Worm (Caenorhabditis elegans) whole organism, L4/young adult: Measurements from ENCODE around the gene B0024.11.

Experiments used
- dao-5 ChIP-seq: sonication (generic microtip); optimal IDR thresholded peaks from 2 replicates; lab custom pipeline; 2016; ENCODE audit warnings: missing genotype, missing genetic modification characterization, moderate library complexity, missing compliant biosample characterization
- him-1 ChIP-seq: sonication (generic microtip); optimal IDR thresholded peaks from 2 replicates; lab custom pipeline; 2016; ENCODE audit warnings: missing genotype, missing genetic modification reagents, missing genetic modification characterization, missing compliant biosample characterization

ce11 chrV:10319434-10319833 lies at the start of gene B0024.11:
- TF ChIP-seq dao-5 (tag; lab: Kevin White, UChicago) = no peak
- no peak for TF ChIP-seq him-1 (tag; lab: Kevin White, UChicago)
